Worm (Caenorhabditis elegans) whole organism, dauer: ENCODE results near the gene dmsr-16.

Source experiments
- unc-62 ChIP-seq: sonication (generic microtip); optimal IDR thresholded peaks from 2 replicates; lab custom pipeline; 2017; ENCODE audit warnings: missing biosample characterization, missing genetic modification reagents, missing genetic modification characterization

Gene dmsr-16

DNA sequence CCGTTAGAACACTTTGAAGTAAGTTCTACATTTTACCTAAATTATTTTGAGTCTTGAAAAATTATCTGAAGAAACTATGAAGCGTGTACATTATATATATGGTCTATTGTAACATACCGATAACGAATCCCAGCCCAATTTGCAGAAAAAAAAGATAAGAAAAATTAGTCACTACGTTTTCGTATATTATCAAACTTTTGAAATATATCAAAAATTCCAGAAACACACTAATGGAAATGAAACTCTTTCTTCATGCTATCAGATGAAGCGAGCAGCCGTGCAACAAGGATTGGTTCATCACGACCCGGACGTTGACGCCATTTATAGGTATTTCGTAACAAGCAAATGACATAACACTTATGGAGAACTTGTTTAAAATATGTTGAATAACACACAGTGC, 3.0 kb upstream of the dmsr-16 start:
- no peak for TF ChIP-seq unc-62 (GFP tag; lab: Kevin White, UChicago)

ce11 chrV:6810091-6810490, 1.2 kb upstream of the dmsr-16 start:
- no peak for TF ChIP-seq unc-62 (GFP tag; lab: Kevin White, UChicago)

DNA sequence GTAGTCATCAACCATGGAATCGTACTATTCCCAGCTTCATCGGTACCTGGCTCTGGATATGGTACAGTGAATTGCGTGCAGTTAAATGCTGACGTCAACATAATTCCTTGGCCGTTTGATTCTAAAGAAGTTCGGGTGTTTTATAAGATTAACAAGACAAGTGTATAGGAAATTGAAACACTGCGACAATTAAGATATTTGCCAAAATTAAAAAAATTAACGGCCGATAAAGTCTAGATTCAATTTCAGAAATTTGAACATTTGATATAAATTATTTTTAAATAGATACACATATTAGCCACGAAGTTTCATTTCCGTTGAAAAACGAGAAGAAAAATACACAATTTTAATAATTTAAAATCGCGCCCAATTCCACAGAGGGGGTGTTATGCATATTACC, 2.5 kb downstream of the dmsr-16 start, which contains the start of gene dmsr-12:
Gene dmsr-12, minus strand, starts transcription at position 101 of the 400 bp plus-strand sequence.
- no peak for TF ChIP-seq unc-62 (GFP tag; lab: Kevin White, UChicago)

ce11 chrV:6803992-6804391, 4.9 kb downstream of the dmsr-16 start, which contains the start of gene dmsr-11:
Gene dmsr-11, minus strand, starts transcription at chrV:6804092.
- TF ChIP-seq unc-62 (GFP tag; lab: Kevin White, UChicago), result no peak

ce11 chrV:6801850-6802249, 7.0 kb downstream of the dmsr-16 start, which contains the start of gene dmsr-10:
Gene dmsr-10, minus strand, starts transcription at chrV:6801950.
- TF ChIP-seq unc-62 (GFP tag; lab: Kevin White, UChicago), result no peak

- TF ChIP-seq unc-62 (GFP tag; lab: Kevin White, UChicago), result no peak
These were observed 9.3 kb downstream of the dmsr-16 start, which contains the start of gene dmsr-9 for ce11 chrV:6799564-6799963. Gene dmsr-9, minus strand, starts transcription at chrV:6799664.

DNA sequence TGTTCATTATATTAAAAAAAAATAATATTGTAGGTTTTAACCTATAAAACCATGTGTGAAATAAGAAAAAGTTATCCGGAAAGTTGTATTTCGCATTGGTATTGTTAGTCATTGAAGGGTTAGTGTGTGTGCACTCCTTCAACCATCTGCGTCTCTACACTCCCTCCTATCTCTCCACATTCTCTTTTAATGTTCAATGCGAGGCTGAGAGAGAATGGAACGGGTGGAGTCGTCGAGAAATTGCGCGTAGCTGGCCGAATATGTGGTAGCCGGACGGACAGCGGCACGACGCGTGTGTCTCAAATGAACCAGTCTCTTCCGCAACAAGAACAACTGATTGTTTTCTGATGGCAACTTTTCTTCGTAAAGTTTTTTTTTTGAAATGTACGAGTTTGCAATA, 12.0 kb downstream of the dmsr-16 start:
- no peak for TF ChIP-seq unc-62 (GFP tag; lab: Kevin White, UChicago)

DNA sequence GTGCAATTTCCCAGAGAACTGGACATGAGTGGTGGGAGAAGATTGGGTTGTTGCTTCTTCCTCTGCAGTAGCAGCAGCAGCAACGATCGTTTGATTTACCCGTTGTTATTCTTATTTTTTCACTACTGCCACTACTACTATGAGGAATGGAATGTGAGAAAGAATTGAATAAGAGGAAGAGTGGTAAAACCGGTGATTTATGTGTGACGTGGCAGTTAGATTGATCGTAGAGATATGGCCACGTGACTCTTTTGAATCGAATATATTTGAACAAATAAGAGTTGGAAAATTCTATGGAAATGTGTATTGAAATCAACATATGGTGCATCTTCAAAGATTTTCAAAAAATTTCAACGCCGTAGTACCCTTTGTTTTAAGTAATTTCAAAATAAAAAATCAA, 12.6 kb downstream of the dmsr-16 start:
- no peak for TF ChIP-seq unc-62 (GFP tag; lab: Kevin White, UChicago)

DNA sequence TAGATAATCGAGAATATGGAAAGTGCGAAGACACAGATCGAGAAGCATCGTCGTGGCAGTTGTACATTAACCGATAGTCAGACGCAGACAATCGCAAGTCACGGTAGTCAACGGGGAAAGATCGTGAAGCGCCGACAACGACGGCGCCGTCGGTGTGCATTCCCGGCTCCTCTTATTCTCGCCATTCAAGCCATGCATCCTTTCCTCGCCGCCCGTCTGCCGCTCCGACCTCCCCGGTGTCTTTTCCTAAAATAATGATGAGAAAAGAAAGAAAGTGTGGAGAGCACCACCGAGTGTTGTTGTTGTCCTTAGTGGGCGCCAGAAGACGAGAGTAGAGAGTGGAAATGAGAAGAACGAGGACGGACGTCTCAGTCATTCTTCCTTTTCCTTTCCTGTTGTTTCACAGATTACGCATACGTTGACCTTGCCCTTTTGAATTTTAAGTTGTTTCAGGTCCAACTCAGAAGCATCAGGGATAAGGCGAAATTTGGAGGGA, 15.1 kb downstream of the dmsr-16 start, which contains the start of gene ZC404.1:
Gene ZC404.1, plus strand, starts transcription at position 446 of the 496 bp plus-strand sequence.
- no peak for TF ChIP-seq unc-62 (GFP tag; lab: Kevin White, UChicago)

DNA sequence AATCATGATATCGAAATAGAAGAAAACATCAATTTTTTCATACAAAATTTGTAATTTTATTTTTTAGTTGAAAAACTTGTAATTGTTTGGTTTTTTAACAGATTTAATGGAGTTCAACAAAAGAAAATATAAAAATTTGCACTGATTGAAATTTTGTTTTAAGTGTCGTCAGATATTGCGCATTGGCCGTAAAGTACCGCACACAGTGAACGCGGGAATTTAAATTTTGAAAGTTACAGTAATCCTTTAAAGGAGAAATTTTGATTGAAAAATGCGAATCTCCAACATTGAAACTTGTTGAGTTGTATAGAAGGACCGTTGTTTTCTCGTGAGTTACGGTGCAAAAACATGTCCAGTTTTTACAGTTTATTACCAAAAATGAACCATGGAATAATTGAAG, 15.9 kb downstream of the dmsr-16 start:
- TF ChIP-seq unc-62 (GFP tag; lab: Kevin White, UChicago), result no peak

- TF ChIP-seq unc-62 (GFP tag; lab: Kevin White, UChicago), result no peak
These were observed 16.3 kb downstream of the dmsr-16 start, which contains the start of gene gck-2 for ce11 chrV:6792565-6792964. Gene gck-2, minus strand, starts transcription at chrV:6792665.

DNA sequence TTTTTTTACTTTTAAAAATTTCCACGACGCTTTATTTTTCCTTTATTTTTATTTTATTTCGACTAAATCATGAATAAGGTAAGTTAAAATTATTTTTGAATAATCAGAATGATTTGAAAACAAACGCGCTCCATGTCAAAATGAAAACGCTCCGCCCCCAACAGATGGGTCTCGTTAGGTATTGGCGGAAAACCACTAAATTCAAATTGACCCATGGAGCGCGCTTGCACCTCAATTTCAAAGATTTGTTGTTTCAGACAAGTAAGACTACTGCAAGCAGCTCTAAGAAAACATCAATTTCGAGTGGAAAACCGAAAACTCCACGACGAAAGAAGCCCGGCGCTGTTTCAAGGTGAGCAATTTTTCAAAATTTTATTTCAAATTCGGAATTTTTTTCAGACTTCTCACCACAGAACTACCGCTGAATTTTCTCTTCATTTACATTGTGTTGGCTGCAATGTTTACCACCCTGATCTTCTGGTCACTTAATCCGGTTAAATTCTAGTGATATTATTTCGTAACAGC, 20.9 kb downstream of the dmsr-16 start, which contains the start of gene ZC404.2:
Gene ZC404.2, plus strand, starts transcription at position 47 of the 525 bp plus-strand sequence.
- no peak for TF ChIP-seq unc-62 (GFP tag; lab: Kevin White, UChicago)

DNA sequence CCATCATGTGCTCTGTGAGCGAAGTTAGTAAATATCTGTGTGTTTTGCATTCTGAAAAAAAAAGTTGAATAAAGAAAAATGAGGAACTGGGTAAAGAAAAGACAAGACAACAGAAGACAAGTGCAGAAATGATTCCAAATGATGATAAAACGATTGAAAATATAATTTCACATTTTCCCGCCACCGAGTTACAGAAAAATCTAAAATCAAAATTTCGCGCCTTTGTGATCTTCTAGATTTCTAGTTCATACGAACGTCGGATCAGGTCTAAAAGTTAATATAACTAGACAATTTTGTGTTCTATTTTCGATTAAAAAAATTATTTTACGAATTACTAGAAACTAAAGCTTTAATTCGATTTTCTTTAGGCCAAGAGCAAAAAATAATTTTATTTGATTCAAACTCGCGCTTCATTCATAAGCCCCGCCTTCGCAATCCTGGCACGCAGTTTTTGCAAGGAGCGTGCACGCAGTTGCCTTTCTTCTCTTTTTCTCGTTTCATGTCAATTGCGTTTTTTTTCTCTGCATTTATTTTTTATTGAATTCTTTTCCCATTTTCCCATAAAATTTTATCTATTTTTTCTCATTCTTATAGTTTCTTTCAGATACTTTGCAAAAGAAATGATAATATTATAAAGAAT, 23.9 kb downstream of the dmsr-16 start, which contains the start of the genes spn-4 and spe-39:
Gene spn-4, minus strand, starts transcription at position 51 of the 640 bp plus-strand sequence.
Gene spe-39, plus strand, starts transcription at position 599 of the 640 bp plus-strand sequence.
- TF ChIP-seq unc-62 (GFP tag; lab: Kevin White, UChicago), result no peak

ce11 chrV:6783044-6783625, 25.7 kb downstream of the dmsr-16 start:
- no peak for TF ChIP-seq unc-62 (GFP tag; lab: Kevin White, UChicago)

DNA sequence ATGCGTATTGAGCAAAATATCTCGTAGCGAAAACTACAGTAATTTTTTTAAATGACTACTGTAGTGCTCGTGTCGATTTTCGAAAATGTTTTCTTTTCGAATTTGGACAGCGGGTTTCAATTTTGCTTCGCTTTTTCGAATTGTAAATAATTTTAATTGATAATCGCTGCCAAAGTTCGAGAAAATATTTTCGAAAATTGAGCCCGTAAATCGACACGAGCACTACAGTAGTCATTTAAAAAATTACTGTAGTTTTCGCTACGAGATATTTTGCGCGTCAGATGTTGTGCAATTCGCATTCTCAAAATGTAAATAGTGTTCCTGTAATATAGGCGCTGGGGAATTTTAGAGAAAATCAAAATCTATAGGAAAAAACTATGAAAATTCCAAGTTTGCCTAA, 26.6 kb downstream of the dmsr-16 start:
- TF ChIP-seq unc-62 (GFP tag; lab: Kevin White, UChicago), result no peak

DNA sequence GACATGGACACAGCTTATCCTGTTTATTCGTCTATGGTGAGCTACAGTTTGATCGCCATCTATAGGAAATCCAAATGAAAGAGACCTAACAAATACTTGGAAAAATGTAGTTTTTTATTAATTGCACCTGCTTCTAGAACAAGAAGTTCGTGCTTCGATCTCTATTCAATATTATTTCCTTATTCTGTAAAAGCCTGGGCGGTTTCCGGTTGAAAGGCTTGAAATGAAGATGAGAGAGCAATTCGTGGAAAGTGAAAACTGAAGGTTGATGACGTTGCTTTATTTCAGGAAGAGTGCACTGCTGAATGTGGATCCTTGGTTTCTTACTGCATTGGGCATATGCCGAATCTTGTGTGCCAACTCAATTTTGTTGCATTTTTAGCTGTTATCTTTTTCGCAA, 28.2 kb downstream of the dmsr-16 start:
- TF ChIP-seq unc-62 (GFP tag; lab: Kevin White, UChicago), result no peak
